Worm (Caenorhabditis elegans) whole organism, mixed stage, embryonic: ENCODE data around the gene ubc-24.

ENCODE experiments used
- blmp-1 ChIP-seq: fragments of 150-350 bp; optimal IDR thresholded peaks from 2 replicates; lab custom pipeline; 2014; ENCODE audit warnings: missing biosample characterization, missing genetic modification characterization
- ces-1 ChIP-seq: fragments of 150-350 bp; optimal IDR thresholded peaks from 2 replicates; lab custom pipeline; 2014; ENCODE audit warnings: missing biosample characterization, missing genetic modification reagents, missing genetic modification characterization
- elt-3 ChIP-seq: fragments of 150-350 bp; optimal IDR thresholded peaks from 2 replicates; lab custom pipeline; 2014; ENCODE audit warnings: missing biosample characterization, missing genetic modification characterization
- lin-13 ChIP-seq: fragments of 150-350 bp; optimal IDR thresholded peaks from 2 replicates; lab custom pipeline; 2014; ENCODE audit warnings: missing biosample characterization, missing genetic modification characterization
- nhr-12 ChIP-seq: fragments of 150-350 bp; optimal IDR thresholded peaks from 2 replicates; lab custom pipeline; 2014; ENCODE audit warnings: missing biosample characterization, missing genetic modification characterization
- nhr-2 ChIP-seq: fragments of 150-350 bp; optimal IDR thresholded peaks from 2 replicates; lab custom pipeline; 2014; ENCODE audit warnings: missing biosample characterization, missing genetic modification characterization
- snpc-4 ChIP-seq: fragments of 150-350 bp; optimal IDR thresholded peaks from 2 replicates; lab custom pipeline; 2014; ENCODE audit warnings: missing biosample characterization, missing genetic modification characterization
- unc-39 ChIP-seq: fragments of 150-350 bp; optimal IDR thresholded peaks from 2 replicates; lab custom pipeline; 2014; ENCODE audit warnings: missing biosample characterization, missing genetic modification characterization
- ztf-11 ChIP-seq: fragments of 150-350 bp; optimal IDR thresholded peaks from 2 replicates; lab custom pipeline; 2014; ENCODE audit warnings: missing biosample characterization, missing genetic modification characterization

ce11 chrII:8456094-8456493 lies 50.7 kb downstream of the ubc-24 start, which contains the start of gene F22B5.6:
- TF ChIP-seq unc-39 (no peak), nhr-2 (tag; lab: Kevin White, UChicago) (no peak), ces-1 (GFP tag; lab: Kevin White, UChicago) (no peak), elt-3 (tag; lab: Kevin White, UChicago) (no peak), lin-13 (tag; lab: Kevin White, UChicago) (no peak), nhr-12 (no peak), ztf-11 (no peak), blmp-1 (no peak), snpc-4 (no peak)
